Fruit fly (Drosophila melanogaster): ENCODE data around the gene Mpv17.
A peak's percentile ranks its signal among the peaks of the same experiment; 100 is the strongest.

DNA sequence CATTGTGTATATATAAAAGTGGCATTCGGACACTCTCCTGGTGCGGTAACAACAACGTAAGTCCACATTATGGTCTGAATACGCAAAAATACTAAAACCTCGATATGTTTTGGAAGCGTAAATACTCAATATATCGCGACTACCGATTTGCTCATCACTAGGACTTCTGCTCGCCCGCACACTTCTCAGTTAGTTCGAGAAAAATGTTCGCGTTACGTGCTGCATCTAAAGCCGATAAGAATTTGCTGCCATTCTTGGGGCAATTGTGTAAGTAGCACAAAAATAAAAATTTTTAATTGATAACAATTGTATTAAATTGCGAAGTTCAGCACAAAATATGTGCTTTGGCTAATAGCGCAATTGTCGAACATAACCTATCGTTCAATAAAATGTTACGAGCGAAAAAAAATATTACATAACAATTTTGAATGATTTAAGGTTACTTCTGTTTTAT lies 2.6 kb upstream of the Mpv17 start, which contains the start of gene CG11076:
- TF ChIP-seq dsx (GFP tag; optimal IDR thresholded peaks at IDR 0.05; ENCODE audit: poor library complexity, severe bottlenecking) (no peak), CG16779 (tag; optimal IDR thresholded peaks at IDR 0.05) (no peak), Blimp-1 (GFP tag; optimal IDR thresholded peaks at IDR 0.05) (no peak), CG34406 (GFP tag; optimal IDR thresholded peaks at IDR 0.05) (no peak), Ets96B (tag; optimal IDR thresholded peaks at IDR 0.05) (peak; percentile 18), achi (GFP tag; optimal IDR thresholded peaks at IDR 0.05) (no peak), Gug (GFP tag; IDR thresholded peaks at IDR 0.05) (no peak), Lpt (GFP tag; optimal IDR thresholded peaks at IDR 0.05) (no peak), CG32006 (GFP tag; optimal IDR thresholded peaks at IDR 0.05) (no peak)

Data from whole organism, prepupa.